Worm (Caenorhabditis elegans) whole organism, L3 larva: ENCODE data around the gene C25D7.16.

Source experiments
- ceh-16 ChIP-seq: sonication (generic microtip); optimal IDR thresholded peaks from 2 replicates; lab custom pipeline; 2017; ENCODE audit warnings: missing biosample characterization, missing genetic modification characterization
- fkh-10 ChIP-seq: sonication (generic microtip); optimal IDR thresholded peaks from 2 replicates; lab custom pipeline; 2017; ENCODE audit warnings: missing biosample characterization, missing genetic modification reagents, missing genetic modification characterization
- fos-1 ChIP-seq: fragments of 150-350 bp; optimal IDR thresholded peaks from 2 replicates; lab custom pipeline; 2014; ENCODE audit warnings: missing biosample characterization, missing genetic modification characterization
- lin-39 ChIP-seq: fragments of 150-350 bp; optimal IDR thresholded peaks from 2 replicates; lab custom pipeline; 2018; ENCODE audit warnings: missing biosample characterization, missing genetic modification reagents, missing genetic modification characterization
- mdl-1 ChIP-seq: fragments of 150-350 bp; optimal IDR thresholded peaks from 2 replicates; lab custom pipeline; 2014; ENCODE audit warnings: missing biosample characterization, missing genetic modification characterization
- mml-1 ChIP-seq: fragments of 150-350 bp; sonication (generic microtip); optimal IDR thresholded peaks from 3 replicates; lab custom pipeline; 2014; ENCODE audit warnings: missing biosample characterization, missing genetic modification characterization
- nhr-12 ChIP-seq: fragments of 150-350 bp; optimal IDR thresholded peaks from 2 replicates; lab custom pipeline; 2014; ENCODE audit warnings: missing biosample characterization, missing genetic modification characterization
- nhr-67 ChIP-seq: fragments of 150-350 bp; optimal IDR thresholded peaks from 2 replicates; lab custom pipeline; 2014; ENCODE audit warnings: missing biosample characterization, missing genetic modification characterization
- nhr-76 ChIP-seq: fragments of 150-350 bp; sonication (generic microtip); optimal IDR thresholded peaks from 5 replicates; lab custom pipeline; 2014; ENCODE audit warnings: missing biosample characterization, missing genetic modification characterization
- pha-4 ChIP-seq: fragments of 150-350 bp; optimal IDR thresholded peaks from 2 replicates; lab custom pipeline; 2014; ENCODE audit warnings: missing biosample characterization, missing genetic modification reagents, missing genetic modification characterization
- snpc-4 ChIP-seq: fragments of 150-350 bp; optimal IDR thresholded peaks from 2 replicates; lab custom pipeline; 2014; ENCODE audit warnings: missing biosample characterization, missing genetic modification characterization
- unc-39 ChIP-seq: sonication (generic microtip); optimal IDR thresholded peaks from 4 replicates; lab custom pipeline; 2017; ENCODE audit warnings: missing biosample characterization, missing genetic modification characterization
- unc-62 ChIP-seq: fragments of 150-350 bp; sonication (generic microtip); optimal IDR thresholded peaks from 4 replicates; lab custom pipeline; 2014; ENCODE audit warnings: missing biosample characterization, missing genetic modification reagents, missing genetic modification characterization
- ztf-11 ChIP-seq: fragments of 150-350 bp; optimal IDR thresholded peaks from 2 replicates; lab custom pipeline; 2014; ENCODE audit warnings: missing biosample characterization, missing genetic modification characterization

ce11 chrV:15074907-15075306, 18.9 kb downstream of the C25D7.16 start:
- no peak for TF ChIP-seq ztf-11
- no peak for TF ChIP-seq mdl-1
- TF ChIP-seq fkh-10, result peak; percentile 26
- TF ChIP-seq snpc-4 (tag; lab: Kevin White, UChicago), result no peak
- TF ChIP-seq unc-39 (tag; lab: Kevin White, UChicago), result no peak
- no peak for TF ChIP-seq mml-1 (tag; lab: Kevin White, UChicago)
- TF ChIP-seq ceh-16 (tag; lab: Kevin White, UChicago), result no peak
- no peak for TF ChIP-seq fos-1
- TF ChIP-seq nhr-12, result no peak
- no peak for TF ChIP-seq pha-4 (tag; lab: Kevin White, UChicago)
- no peak for TF ChIP-seq nhr-67
- no peak for TF ChIP-seq unc-62
- TF ChIP-seq nhr-76 (tag; lab: Kevin White, UChicago), result no peak
- peak; percentile 78 for TF ChIP-seq lin-39 (tag; lab: Kevin White, UChicago)
